Fruit fly (Drosophila melanogaster) whole organism, prepupa: Measurements from ENCODE around the gene Pp1-13C.

Source experiments
- Blimp-1 ChIP-seq: fragments of 200-800 bp; sonication (Bioruptor generic); optimal IDR thresholded peaks from 3 replicates; lab custom pipeline; 2017; ENCODE audit warnings: missing biosample characterization, missing genetic modification characterization, mild to moderate bottlenecking, moderate library complexity, missing genetic modification reagents
- CG10631 ChIP-seq: fragments of 200-800 bp; sonication (Bioruptor generic); optimal IDR thresholded peaks from 2 replicates; lab custom pipeline; 2016; ENCODE audit warnings: missing biosample characterization, missing genetic modification characterization
- CG10669 ChIP-seq: fragments of 200-800 bp; sonication (Bioruptor generic); optimal IDR thresholded peaks from 3 replicates; lab custom pipeline; 2018; ENCODE audit warnings: missing biosample characterization, mild to moderate bottlenecking, missing genetic modification characterization, moderate library complexity
- CG11762 ChIP-seq: fragments of 200-800 bp; sonication (Bioruptor generic); optimal IDR thresholded peaks from 3 replicates; lab custom pipeline; 2016; ENCODE audit warnings: missing biosample characterization, missing genetic modification characterization; ENCODE audit not compliant: insufficient read depth
- CG11902 ChIP-seq: fragments of 200-800 bp; sonication (Bioruptor generic); optimal IDR thresholded peaks from 3 replicates; lab custom pipeline; 2016; ENCODE audit warnings: missing biosample characterization, missing genetic modification characterization
- CG1621 ChIP-seq: fragments of 200-800 bp; sonication (Bioruptor generic); optimal IDR thresholded peaks from 3 replicates; lab custom pipeline; 2018; ENCODE audit warnings: missing biosample characterization, mild to moderate bottlenecking, missing genetic modification characterization
- CG16779 ChIP-seq: fragments of 200-800 bp; sonication (Bioruptor generic); optimal IDR thresholded peaks from 3 replicates; lab custom pipeline; 2017; ENCODE audit warnings: missing biosample characterization, mild to moderate bottlenecking, missing genetic modification characterization
- CG3032 ChIP-seq: fragments of 200-800 bp; optimal IDR thresholded peaks from 2 replicates; lab custom pipeline; 2019; ENCODE audit warnings: missing biosample characterization, mild to moderate bottlenecking, missing genetic modification characterization, moderate library complexity
- CG32006 ChIP-seq: fragments of 200-800 bp; sonication (Bioruptor generic); optimal IDR thresholded peaks from 3 replicates; lab custom pipeline; 2017; ENCODE audit warnings: missing biosample characterization, mild to moderate bottlenecking, missing genetic modification characterization
- CG34406 ChIP-seq: fragments of 200-800 bp; sonication (Bioruptor generic); optimal IDR thresholded peaks from 3 replicates; lab custom pipeline; 2016; ENCODE audit warnings: missing biosample characterization, missing genetic modification characterization
- CG3919 ChIP-seq: fragments of 200-800 bp; sonication (Bioruptor generic); optimal IDR thresholded peaks from 3 replicates; lab custom pipeline; 2016; ENCODE audit warnings: missing biosample characterization, missing genetic modification characterization
- CG4318 ChIP-seq: fragments of 200-800 bp; sonication (Bioruptor generic); optimal IDR thresholded peaks from 3 replicates; lab custom pipeline; 2017; ENCODE audit warnings: missing biosample characterization, mild to moderate bottlenecking, missing genetic modification characterization
- CG6163 ChIP-seq: fragments of 200-800 bp; sonication (Bioruptor generic); IDR thresholded peaks from 3 replicates; pipeline ENCODE4 v1.3.6; 2022; ENCODE audit warnings: missing biosample characterization, missing genetic modification characterization
- CG6276 ChIP-seq: fragments of 200-800 bp; sonication (Bioruptor generic); optimal IDR thresholded peaks from 2 replicates; lab custom pipeline; 2017; ENCODE audit warnings: missing biosample characterization, mild to moderate bottlenecking, missing genetic modification characterization
- CG6792 ChIP-seq: fragments of 200-800 bp; sonication (Bioruptor generic); optimal IDR thresholded peaks from 3 replicates; lab custom pipeline; 2016; ENCODE audit warnings: missing biosample characterization, missing genetic modification characterization
- CG6808 ChIP-seq: fragments of 200-800 bp; sonication (Bioruptor generic); optimal IDR thresholded peaks from 3 replicates; lab custom pipeline; 2017; ENCODE audit warnings: missing biosample characterization, missing genetic modification characterization, mild to moderate bottlenecking, moderate library complexity, missing genetic modification reagents
- CG6854 ChIP-seq: fragments of 200-800 bp; sonication (Bioruptor generic); optimal IDR thresholded peaks from 2 replicates; lab custom pipeline; 2017; ENCODE audit warnings: missing biosample characterization, mild to moderate bottlenecking, missing genetic modification characterization
- CG7368 ChIP-seq: fragments of 200-800 bp; sonication (Bioruptor generic); optimal IDR thresholded peaks from 3 replicates; lab custom pipeline; 2016; ENCODE audit warnings: missing biosample characterization, missing genetic modification characterization
- CG8119 ChIP-seq: fragments of 200-800 bp; sonication (Bioruptor generic); IDR thresholded peaks from 3 replicates; pipeline ENCODE4 v1.3.6; 2022; ENCODE audit warnings: missing biosample characterization, missing genetic modification characterization
- CG8319 ChIP-seq: fragments of 200-800 bp; sonication (Bioruptor generic); optimal IDR thresholded peaks from 3 replicates; lab custom pipeline; 2016; ENCODE audit warnings: missing biosample characterization, missing genetic modification characterization
- CG8632 ChIP-seq: fragments of 200-800 bp; sonication (Bioruptor generic); optimal IDR thresholded peaks from 3 replicates; lab custom pipeline; 2016; ENCODE audit warnings: missing biosample characterization, missing genetic modification characterization
- CG9139 ChIP-seq: fragments of 200-800 bp; sonication (Bioruptor generic); optimal IDR thresholded peaks from 3 replicates; lab custom pipeline; 2017; ENCODE audit warnings: missing biosample characterization, mild to moderate bottlenecking, missing genetic modification characterization
- Eip75B ChIP-seq: fragments of 200-800 bp; sonication (Bioruptor generic); optimal IDR thresholded peaks from 3 replicates; lab custom pipeline; 2016; ENCODE audit warnings: missing biosample characterization, missing genetic modification characterization
- Eip93F ChIP-seq: fragments of 200-800 bp; sonication (Bioruptor generic); optimal IDR thresholded peaks from 2 replicates; lab custom pipeline; 2016; ENCODE audit warnings: missing biosample characterization, mild to moderate bottlenecking, missing genetic modification characterization
- Ets96B ChIP-seq: fragments of 200-800 bp; optimal IDR thresholded peaks from 2 replicates; lab custom pipeline; 2019; ENCODE audit warnings: missing biosample characterization, mild to moderate bottlenecking, missing genetic modification characterization, moderate library complexity
- Gug ChIP-seq: fragments of 200-800 bp; sonication (Bioruptor generic); IDR thresholded peaks from 2 replicates; pipeline ENCODE4 v1.3.6; 2022; ENCODE audit warnings: missing biosample characterization, missing genetic modification characterization
- Hr38 ChIP-seq: sonication (Bioruptor generic); optimal IDR thresholded peaks from 2 replicates; lab custom pipeline; 2016; ENCODE audit warnings: missing biosample characterization, missing genetic modification characterization
- Hr39 ChIP-seq: fragments of 200-800 bp; sonication (Bioruptor generic); optimal IDR thresholded peaks from 2 replicates; lab custom pipeline; 2016; ENCODE audit warnings: missing biosample characterization, missing genetic modification characterization
- Lpt ChIP-seq: fragments of 200-800 bp; sonication (Bioruptor generic); optimal IDR thresholded peaks from 3 replicates; lab custom pipeline; 2016; ENCODE audit warnings: missing biosample characterization, missing genetic modification characterization
- Met ChIP-seq: fragments of 200-800 bp; sonication (Bioruptor generic); optimal IDR thresholded peaks from 3 replicates; lab custom pipeline; 2016; ENCODE audit warnings: missing biosample characterization, missing genetic modification characterization
- OdsH ChIP-seq: fragments of 200-800 bp; sonication (Bioruptor generic); optimal IDR thresholded peaks from 3 replicates; lab custom pipeline; 2016; ENCODE audit warnings: missing biosample characterization, missing genetic modification characterization
- Smox ChIP-seq: fragments of 200-800 bp; sonication (Bioruptor generic); optimal IDR thresholded peaks from 3 replicates; lab custom pipeline; 2016; ENCODE audit warnings: missing biosample characterization, missing genetic modification characterization
- Sox102F ChIP-seq: fragments of 200-800 bp; sonication (Bioruptor generic); optimal IDR thresholded peaks from 2 replicates; lab custom pipeline; 2016; ENCODE audit warnings: missing biosample characterization, mild to moderate bottlenecking, missing genetic modification characterization
- Sox15 ChIP-seq: fragments of 200-800 bp; sonication (Bioruptor generic); optimal IDR thresholded peaks from 3 replicates; lab custom pipeline; 2016; ENCODE audit warnings: missing biosample characterization, missing genetic modification characterization
- achi ChIP-seq: fragments of 200-800 bp; sonication (Bioruptor generic); optimal IDR thresholded peaks from 3 replicates; lab custom pipeline; 2016; ENCODE audit warnings: missing biosample characterization, missing genetic modification characterization
- acj6 ChIP-seq: fragments of 200-800 bp; sonication (Bioruptor generic); optimal IDR thresholded peaks from 3 replicates; lab custom pipeline; 2016; ENCODE audit warnings: missing biosample characterization, missing genetic modification characterization
- cyc ChIP-seq: fragments of 200-800 bp; sonication (Bioruptor generic); optimal IDR thresholded peaks from 3 replicates; lab custom pipeline; 2016; ENCODE audit warnings: missing biosample characterization, missing genetic modification characterization
- eg ChIP-seq: fragments of 200-800 bp; sonication (Bioruptor generic); IDR thresholded peaks from 3 replicates; pipeline ENCODE4 v1.3.6; 2022; ENCODE audit warnings: missing biosample characterization, missing genetic modification characterization
- esn ChIP-seq: fragments of 200-800 bp; sonication (Bioruptor generic); optimal IDR thresholded peaks from 2 replicates; lab custom pipeline; 2016; ENCODE audit warnings: missing biosample characterization, mild to moderate bottlenecking, missing genetic modification characterization, moderate library complexity
- fd59A ChIP-seq: fragments of 200-800 bp; sonication (Bioruptor generic); optimal IDR thresholded peaks from 2 replicates; lab custom pipeline; 2017; ENCODE audit warnings: missing biosample characterization, mild to moderate bottlenecking, missing genetic modification characterization, missing genetic modification reagents
- fkh ChIP-seq: fragments of 200-800 bp; sonication (Bioruptor generic); optimal IDR thresholded peaks from 3 replicates; lab custom pipeline; 2017; ENCODE audit warnings: missing biosample characterization, mild to moderate bottlenecking, missing genetic modification characterization, moderate library complexity
- lz ChIP-seq: fragments of 200-800 bp; sonication (Bioruptor generic); optimal IDR thresholded peaks from 3 replicates; lab custom pipeline; 2016; ENCODE audit warnings: missing biosample characterization, missing genetic modification characterization
- net ChIP-seq: fragments of 200-800 bp; sonication (Bioruptor generic); optimal IDR thresholded peaks from 3 replicates; lab custom pipeline; 2016; ENCODE audit warnings: missing biosample characterization, missing genetic modification characterization
- salr ChIP-seq, 2 experiments: fragments of 200-800 bp; sonication (Bioruptor generic); optimal IDR thresholded peaks; 3 replicates each; lab custom pipeline; 2016 to 2018; ENCODE audit warnings: missing biosample characterization in 2 of 2, missing genetic modification characterization in 2 of 2, mild to moderate bottlenecking in 1 of 2
- ss ChIP-seq, 2 experiments: fragments of 200-800 bp; sonication (Bioruptor generic); optimal IDR thresholded peaks; 2 replicates in 1 of 2; 3 replicates in 1 of 2; lab custom pipeline; 2017 to 2018; ENCODE audit warnings: mild to moderate bottlenecking in 2 of 2, missing biosample characterization in 2 of 2, missing genetic modification characterization in 2 of 2, moderate library complexity in 1 of 2
- topi ChIP-seq: fragments of 200-800 bp; sonication (Bioruptor generic); optimal IDR thresholded peaks from 3 replicates; lab custom pipeline; 2016; ENCODE audit warnings: missing biosample characterization, missing genetic modification characterization
- vri ChIP-seq: fragments of 200-800 bp; sonication (Bioruptor generic); optimal IDR thresholded peaks from 3 replicates; lab custom pipeline; 2016; ENCODE audit warnings: missing biosample characterization, mild to moderate bottlenecking, missing genetic modification characterization

The Pp1-13C gene

DNA sequence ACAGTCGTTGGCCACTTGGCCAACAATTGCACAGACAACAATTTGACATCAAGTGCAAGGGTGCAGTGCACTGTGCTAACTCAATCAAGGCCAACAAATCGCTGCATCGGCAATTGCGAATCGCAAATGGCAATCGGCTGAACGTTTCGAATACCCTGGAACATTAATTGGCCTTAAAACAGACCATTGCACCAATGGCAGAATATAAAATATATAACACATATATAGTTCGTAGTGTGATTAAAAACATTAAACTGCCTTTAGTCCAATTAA, 48.0 kb downstream of the Pp1-13C start:
- TF ChIP-seq Hr39 (GFP tag; lab: Kevin White, UChicago) (no peak), OdsH (GFP tag; lab: Kevin White, UChicago) (no peak), CG6808 (GFP tag; lab: Kevin White, UChicago) (no peak), fkh (GFP tag; lab: Kevin White, UChicago) (no peak), Smox (GFP tag; lab: Kevin White, UChicago) (no peak), CG8119 (GFP tag; lab: Robert Waterston, UW) (no peak)

DNA sequence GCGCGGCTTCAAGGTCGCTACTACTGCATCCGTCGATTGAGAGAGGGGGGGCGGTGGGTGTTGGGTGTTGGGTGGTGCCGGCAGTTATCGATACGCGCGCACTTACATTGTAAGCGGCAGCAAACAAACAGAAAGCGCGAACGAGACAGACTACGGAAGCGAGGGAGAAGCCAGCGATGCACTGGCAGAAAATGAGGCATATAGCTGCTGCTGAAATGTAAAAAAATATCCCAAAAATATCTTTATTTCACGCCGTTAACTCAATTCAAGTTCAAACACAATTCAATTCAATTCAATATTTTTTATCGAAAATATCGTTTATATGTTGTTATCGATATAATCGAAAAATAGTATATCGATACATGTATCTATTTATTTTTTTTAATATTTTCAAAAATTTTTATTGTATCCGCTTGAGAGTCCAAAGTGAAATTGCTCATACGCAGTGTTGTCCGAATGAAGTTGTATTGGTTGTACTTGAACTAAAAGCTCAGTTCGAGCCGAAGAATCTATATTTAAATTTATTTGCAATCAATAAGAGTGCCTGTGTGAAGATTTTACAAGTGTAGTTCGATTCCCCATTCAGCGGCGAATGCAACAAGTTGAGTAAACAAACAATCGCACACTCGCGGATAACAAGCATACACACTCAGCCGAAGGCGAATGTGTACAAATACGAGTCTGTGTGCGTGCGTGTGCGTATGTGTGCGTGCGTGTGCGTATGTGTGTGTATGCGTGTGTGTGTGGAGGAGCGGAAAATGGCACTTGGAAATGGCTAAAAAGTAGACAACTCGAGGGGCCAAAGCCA, 48.6 kb downstream of the Pp1-13C start:
- TF ChIP-seq Eip75B (GFP tag; lab: Kevin White, UChicago): peak; percentile 35
- TF ChIP-seq CG8119 (GFP tag; lab: Robert Waterston, UW): peak; percentile 49; the same call in 1 of the 3 replicates
- peak; percentile 58 for TF ChIP-seq CG6792 (GFP tag; lab: Kevin White, UChicago)
- TF ChIP-seq net (GFP tag; lab: Kevin White, UChicago): peak; percentile 59
- TF ChIP-seq lz (GFP tag; lab: Kevin White, UChicago): peak; percentile 58
- no peak for TF ChIP-seq Hr38
- TF ChIP-seq CG11902: peak; percentile 48
- peak; percentile 51 for TF ChIP-seq CG11762 (GFP tag; lab: Kevin White, UChicago)
- peak; percentile 25 for TF ChIP-seq Lpt (GFP tag; lab: Kevin White, UChicago)
- peak; percentile 65 for TF ChIP-seq CG34406 (GFP tag; lab: Kevin White, UChicago)
- TF ChIP-seq CG3919 (GFP tag; lab: Kevin White, UChicago): peak; percentile 52
- TF ChIP-seq Blimp-1: peak; percentile 41
- no peak for TF ChIP-seq vri (GFP tag; lab: Kevin White, UChicago)
- TF ChIP-seq CG7368: peak; percentile 11
- TF ChIP-seq Eip93F (GFP tag; lab: Kevin White, UChicago): no peak
- peak; percentile 68 for TF ChIP-seq eg (GFP tag; lab: Robert Waterston, UW)
- TF ChIP-seq CG16779: peak; percentile 15
- TF ChIP-seq Smox (GFP tag; lab: Kevin White, UChicago): peak; percentile 67
- peak; percentile 57 for TF ChIP-seq CG10631 (GFP tag; lab: Kevin White, UChicago)
- TF ChIP-seq cyc (GFP tag; lab: Kevin White, UChicago): peak; percentile 59
- peak; percentile 62 for TF ChIP-seq CG8632
- TF ChIP-seq CG8319 (GFP tag; lab: Kevin White, UChicago): peak; percentile 13
- no peak for TF ChIP-seq CG6854 (GFP tag; lab: Kevin White, UChicago)
- no peak for TF ChIP-seq fkh (GFP tag; lab: Kevin White, UChicago)
- peak; percentile 45 for TF ChIP-seq CG3032 (tag; lab: Kevin White, UChicago)
- peak; percentile 47 for TF ChIP-seq Ets96B (tag; lab: Kevin White, UChicago)
- peak; percentile 71 for TF ChIP-seq CG6276 (GFP tag; lab: Kevin White, UChicago)
- peak; percentile 73 for TF ChIP-seq topi (GFP tag; lab: Kevin White, UChicago)
- TF ChIP-seq esn (GFP tag; lab: Kevin White, UChicago): peak; percentile 71
- peak; percentile 52 for TF ChIP-seq Gug
- peak; percentile 24 for TF ChIP-seq Sox102F (GFP tag; lab: Kevin White, UChicago)
- no peak for TF ChIP-seq CG1621 (tag; lab: Kevin White, UChicago)
- peak in 1 of 2 experiments; percentile 57 for TF ChIP-seq ss (GFP tag; optimal IDR thresholded peaks at IDR 0.05; lab: Kevin White, UChicago)
- peak; percentile 60 for TF ChIP-seq achi (GFP tag; lab: Kevin White, UChicago)
- peak; percentile 64 for TF ChIP-seq CG4318 (GFP tag; lab: Kevin White, UChicago)
- no peak for TF ChIP-seq CG9139 (GFP tag; lab: Kevin White, UChicago)
- TF ChIP-seq CG10669 (GFP tag; lab: Kevin White, UChicago): peak; percentile 56
- peak; percentile 42 for TF ChIP-seq CG6808 (GFP tag; lab: Kevin White, UChicago)
- TF ChIP-seq CG6163 (GFP tag; lab: Robert Waterston, UW): no peak; the same call in 2 of the 3 replicates
- TF ChIP-seq acj6 (GFP tag; lab: Kevin White, UChicago): peak; percentile 66
- TF ChIP-seq salr (GFP tag; optimal IDR thresholded peaks at IDR 0.05; lab: Kevin White, UChicago): peak in 1 of 2 experiments; percentile 71
- peak; percentile 85 for TF ChIP-seq CG32006 (GFP tag; lab: Kevin White, UChicago)
- TF ChIP-seq fd59A: peak; percentile 45
- peak; percentile 53 for TF ChIP-seq Met
- peak; percentile 60 for TF ChIP-seq Sox15
